Worm (Caenorhabditis elegans) whole organism, L1 larva: ENCODE results near the gene F44E7.5.

ENCODE experiments used
- C34B4.2 ChIP-seq: sonication (generic microtip); optimal IDR thresholded peaks from 2 replicates; lab custom pipeline; 2017; ENCODE audit warnings: mild to moderate bottlenecking, missing genetic modification characterization, missing compliant biosample characterization
- Y116A8C.19 ChIP-seq: sonication (generic microtip); optimal IDR thresholded peaks from 2 replicates; lab custom pipeline; 2016; ENCODE audit warnings: missing compliant biosample characterization, missing genetic modification characterization, borderline replicate concordance
- alr-1 ChIP-seq: fragments of 200-800 bp; sonication (Bioruptor generic); optimal IDR thresholded peaks from 2 replicates; lab custom pipeline; 2018; ENCODE audit warnings: borderline replicate concordance, mild to moderate bottlenecking, missing genetic modification characterization, missing compliant biosample characterization
- blmp-1 ChIP-seq: fragments of 150-350 bp; optimal IDR thresholded peaks from 2 replicates; lab custom pipeline; 2014; ENCODE audit warnings: missing biosample characterization, missing genetic modification characterization
- ceh-8 ChIP-seq: fragments of 200-800 bp; sonication (Bioruptor generic); optimal IDR thresholded peaks from 2 replicates; lab custom pipeline; 2018; ENCODE audit warnings: mild to moderate bottlenecking, missing genetic modification characterization, moderate library complexity, missing compliant biosample characterization
- ceh-90 ChIP-seq: sonication (generic microtip); optimal IDR thresholded peaks from 2 replicates; lab custom pipeline; 2016; ENCODE audit warnings: missing genetic modification characterization, missing compliant biosample characterization
- ces-1 ChIP-seq: fragments of 150-350 bp; optimal IDR thresholded peaks from 2 replicates; lab custom pipeline; 2014; ENCODE audit warnings: missing biosample characterization, missing genetic modification reagents, missing genetic modification characterization
- dpl-1 ChIP-seq, 3 experiments: fragments of 150-350 bp in 2 of 3; sonication (generic microtip) in 1 of 3; optimal IDR thresholded peaks; 2 replicates each; lab custom pipeline; 2014 to 2017; ENCODE audit warnings: missing biosample characterization in 3 of 3, missing genetic modification characterization in 3 of 3, missing genetic modification reagents in 3 of 3
- efl-1 ChIP-seq, 4 experiments: fragments of 150-350 bp; optimal IDR thresholded peaks in 3 of 4; peaks in 1 of 4; 1 replicate in 1 of 4; 2 replicates in 3 of 4; lab custom pipeline; 2014; ENCODE audit warnings: missing biosample characterization in 2 of 4, missing genetic modification characterization in 2 of 4, missing genetic modification reagents in 2 of 4
- efl-3 ChIP-seq: fragments of 200-800 bp; sonication (Bioruptor generic); optimal IDR thresholded peaks from 2 replicates; lab custom pipeline; 2018; ENCODE audit warnings: mild to moderate bottlenecking, missing genetic modification characterization, missing compliant biosample characterization
- egl-13 ChIP-seq: sonication (generic microtip); optimal IDR thresholded peaks from 2 replicates; lab custom pipeline; 2016; ENCODE audit warnings: missing genotype, missing genetic modification reagents, missing genetic modification characterization, missing compliant biosample characterization
- elt-2 ChIP-seq: sonication (generic microtip); optimal IDR thresholded peaks from 2 replicates; lab custom pipeline; 2016; ENCODE audit warnings: missing genetic modification characterization, mild to moderate bottlenecking, inconsistent platforms, missing compliant biosample characterization, missing genetic modification reagents
- elt-3 ChIP-seq, 6 experiments: fragments of 150-350 bp in 1 of 6; sonication (generic microtip); optimal IDR thresholded peaks; 2 replicates each; lab custom pipeline; 2017 to 2018; ENCODE audit warnings: missing biosample characterization in 6 of 6, missing genetic modification characterization in 6 of 6, inconsistent platforms in 1 of 6
- fkh-10 ChIP-seq: sonication (generic microtip); optimal IDR thresholded peaks from 2 replicates; lab custom pipeline; 2017; ENCODE audit warnings: missing biosample characterization, missing genetic modification reagents, missing genetic modification characterization
- fos-1 ChIP-seq: fragments of 150-350 bp; optimal IDR thresholded peaks from 2 replicates; lab custom pipeline; 2014; ENCODE audit warnings: missing biosample characterization, missing genetic modification characterization
- grh-1 ChIP-seq: fragments of 200-800 bp; sonication (Bioruptor generic); IDR thresholded peaks from 2 replicates; pipeline ENCODE4 v1.3.6; 2022; ENCODE audit warnings: missing genetic modification reagents, missing genetic modification characterization, missing compliant biosample characterization
- hlh-17 ChIP-seq: fragments of 200-800 bp; sonication (Bioruptor generic); optimal IDR thresholded peaks from 2 replicates; lab custom pipeline; 2018; ENCODE audit warnings: missing genetic modification characterization, mild to moderate bottlenecking, missing compliant biosample characterization, moderate library complexity, borderline replicate concordance
- hpl-2 ChIP-seq: fragments of 150-350 bp; optimal IDR thresholded peaks from 2 replicates; lab custom pipeline; 2014; ENCODE audit warnings: missing biosample characterization, missing genetic modification reagents, missing genetic modification characterization
- jun-1 ChIP-seq: fragments of 150-350 bp; optimal IDR thresholded peaks from 2 replicates; lab custom pipeline; 2014; ENCODE audit warnings: missing biosample characterization, missing genetic modification reagents, missing genetic modification characterization
- lin-14 ChIP-seq: fragments of 200-800 bp; sonication (Bioruptor generic); optimal IDR thresholded peaks from 2 replicates; lab custom pipeline; 2018; ENCODE audit warnings: mild to moderate bottlenecking, missing genetic modification characterization, moderate library complexity, missing compliant biosample characterization
- lin-15B ChIP-seq: fragments of 150-350 bp; sonication (generic microtip); optimal IDR thresholded peaks from 3 replicates; lab custom pipeline; 2014; ENCODE audit warnings: missing biosample characterization, missing genetic modification characterization
- lin-35 ChIP-seq, 2 experiments: fragments of 150-350 bp; optimal IDR thresholded peaks; 2 replicates each; lab custom pipeline; 2014; ENCODE audit warnings: missing biosample characterization in 2 of 2, missing genetic modification characterization in 2 of 2, missing genetic modification reagents in 2 of 2
- lir-3 ChIP-seq: sonication (generic microtip); optimal IDR thresholded peaks from 2 replicates; lab custom pipeline; 2016; ENCODE audit warnings: mild to moderate bottlenecking, missing genetic modification characterization, moderate library complexity, missing compliant biosample characterization; ENCODE audit not compliant: poor library complexity
- mab-9 ChIP-seq: fragments of 200-800 bp; sonication (Bioruptor generic); IDR thresholded peaks from 2 replicates; pipeline ENCODE4 v1.3.6; 2022; ENCODE audit warnings: missing genetic modification reagents, missing genetic modification characterization, missing compliant biosample characterization
- mdl-1 ChIP-seq, 2 experiments: fragments of 150-350 bp; optimal IDR thresholded peaks; 2 replicates each; lab custom pipeline; 2014 to 2017; ENCODE audit warnings: missing biosample characterization in 2 of 2, missing genetic modification characterization in 2 of 2, inconsistent platforms in 1 of 2
- nhr-19 ChIP-seq: fragments of 200-800 bp; sonication (Bioruptor generic); conservative IDR thresholded peaks from 2 replicates; pipeline ENCODE4 v1.3.6; 2022; ENCODE audit warnings: missing genetic modification characterization, missing compliant biosample characterization
- nhr-20 ChIP-seq: sonication (generic microtip); optimal IDR thresholded peaks from 2 replicates; lab custom pipeline; 2016; ENCODE audit warnings: mild to moderate bottlenecking, missing genetic modification characterization, missing compliant biosample characterization
- nhr-28 ChIP-seq: fragments of 150-350 bp; optimal IDR thresholded peaks from 2 replicates; lab custom pipeline; 2014; ENCODE audit warnings: missing biosample characterization, missing genetic modification characterization
- nhr-71 ChIP-seq: sonication (generic microtip); optimal IDR thresholded peaks from 2 replicates; lab custom pipeline; 2016; ENCODE audit warnings: mild to moderate bottlenecking, missing genetic modification characterization, moderate library complexity, missing compliant biosample characterization
- nhr-77 ChIP-seq: fragments of 150-350 bp; optimal IDR thresholded peaks from 2 replicates; lab custom pipeline; 2014; ENCODE audit warnings: missing biosample characterization, missing genetic modification characterization
- nhr-85 ChIP-seq: sonication (generic microtip); peaks from one replicate; lab custom pipeline; 2016; ENCODE audit warnings: missing genetic modification characterization, inconsistent platforms, missing compliant biosample characterization
- nhr-90 ChIP-seq: sonication (generic microtip); optimal IDR thresholded peaks from 2 replicates; lab custom pipeline; 2016; ENCODE audit warnings: mild to moderate bottlenecking, missing genetic modification characterization, missing compliant biosample characterization; ENCODE audit not compliant: poor library complexity
- pqm-1 ChIP-seq: sonication (generic microtip); optimal IDR thresholded peaks from 3 replicates; lab custom pipeline; 2017; ENCODE audit warnings: missing biosample characterization, missing genetic modification characterization
- skn-1 ChIP-seq: fragments of 150-350 bp; optimal IDR thresholded peaks from 2 replicates; lab custom pipeline; 2014; ENCODE audit warnings: missing biosample characterization, missing genetic modification characterization
- snu-23 ChIP-seq: sonication (generic microtip); optimal IDR thresholded peaks from 2 replicates; lab custom pipeline; 2016; ENCODE audit warnings: missing genetic modification characterization, missing compliant biosample characterization
- sox-4 ChIP-seq: sonication (generic microtip); optimal IDR thresholded peaks from 2 replicates; lab custom pipeline; 2016; ENCODE audit warnings: missing genetic modification characterization, missing compliant biosample characterization
- tbx-2 ChIP-seq: sonication (generic microtip); optimal IDR thresholded peaks from 2 replicates; lab custom pipeline; 2016; ENCODE audit warnings: missing genetic modification characterization, missing compliant biosample characterization
- tlp-1 ChIP-seq: fragments of 150-350 bp; optimal IDR thresholded peaks from 2 replicates; lab custom pipeline; 2014; ENCODE audit warnings: missing biosample characterization, missing genetic modification characterization
- unc-62 ChIP-seq: fragments of 150-350 bp; optimal IDR thresholded peaks from 2 replicates; lab custom pipeline; 2014; ENCODE audit warnings: missing biosample characterization, missing genetic modification reagents, missing genetic modification characterization
- vab-15 ChIP-seq: sonication (generic microtip); optimal IDR thresholded peaks from 2 replicates; lab custom pipeline; 2017; ENCODE audit warnings: missing genotype, mild to moderate bottlenecking, missing genetic modification characterization, missing compliant biosample characterization
- xbp-1 ChIP-seq: sonication (generic microtip); optimal IDR thresholded peaks from 2 replicates; lab custom pipeline; 2016; ENCODE audit warnings: missing genetic modification characterization, missing compliant biosample characterization
- zag-1 ChIP-seq: fragments of 150-350 bp; optimal IDR thresholded peaks from 2 replicates; lab custom pipeline; 2014; ENCODE audit warnings: missing biosample characterization, missing genetic modification characterization

The F44E7.5 gene

DNA sequence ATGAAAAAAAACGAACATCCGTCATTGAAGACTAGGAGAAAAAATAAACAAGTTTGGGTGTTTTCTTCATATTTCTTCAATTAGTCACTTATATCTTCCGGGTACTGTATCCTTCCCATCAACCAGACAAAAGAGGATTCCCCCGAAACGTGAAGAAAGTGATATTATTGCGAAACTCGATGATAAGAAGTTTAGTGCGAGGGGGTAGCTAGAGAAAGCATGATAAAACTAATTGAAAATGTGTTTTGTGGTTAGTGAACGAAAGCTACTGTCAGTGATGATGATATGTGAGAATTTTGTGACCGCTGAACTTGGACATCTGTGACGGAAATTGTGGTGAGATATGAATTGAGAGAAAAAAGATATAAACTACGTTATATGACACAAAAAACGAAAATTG is 42.2 kb upstream of the F44E7.5 start:
- TF ChIP-seq nhr-28 (tag; lab: Kevin White, UChicago) (no peak), pqm-1 (tag; lab: Kevin White, UChicago) (no peak), lin-35 (GFP tag; optimal IDR thresholded peaks at IDR 0.05; lab: Kevin White, UChicago) (peak in 1 of 2 experiments; percentile 11), unc-62 (GFP tag; lab: Kevin White, UChicago) (no peak), blmp-1 (tag; lab: Kevin White, UChicago) (peak; percentile 98), elt-2 (peak; percentile 10), Y116A8C.19 (no peak), hpl-2 (GFP tag; lab: Kevin White, UChicago) (no peak), lin-15B (tag; lab: Kevin White, UChicago) (no peak), nhr-20 (tag; lab: Kevin White, UChicago) (peak; percentile 81), egl-13 (tag; lab: Kevin White, UChicago) (no peak), nhr-19 (GFP tag; lab: Robert Waterston, UW) (0 out of 2 replicates have a peak, but pooled peaks have one; percentile 19), efl-1 (optimal IDR thresholded peaks at IDR 0.05; lab: Kevin White, UChicago) (no peak), efl-1 (GFP tag; optimal IDR thresholded peaks at IDR 0.05 in 1 of 2; lab: Kevin White, UChicago) (no peak), lin-14 (GFP tag; lab: Kevin White, UChicago) (peak; percentile 70), mab-9 (GFP tag; lab: Robert Waterston, UW) (no peak), elt-3 (tag; optimal IDR thresholded peaks at IDR 0.05; lab: Kevin White, UChicago) (peak in 4 of 6 experiments; percentile 60 to 92 (median 87)), fos-1 (no peak), nhr-71 (tag; lab: Kevin White, UChicago) (peak; percentile 71), ceh-8 (no peak), nhr-77 (no peak), dpl-1 (GFP tag; optimal IDR thresholded peaks at IDR 0.05; lab: Kevin White, UChicago) (no peak), vab-15 (no peak), tbx-2 (tag; lab: Kevin White, UChicago) (peak; percentile 44), C34B4.2 (tag; lab: Kevin White, UChicago) (no peak), snu-23 (GFP tag; lab: Kevin White, UChicago) (peak; percentile 32), nhr-85 (tag; lab: Kevin White, UChicago) (peak; percentile 86), nhr-90 (tag; lab: Kevin White, UChicago) (peak; percentile 21)
- TF ChIP-seq, all 84 proteins: peak for 12

DNA sequence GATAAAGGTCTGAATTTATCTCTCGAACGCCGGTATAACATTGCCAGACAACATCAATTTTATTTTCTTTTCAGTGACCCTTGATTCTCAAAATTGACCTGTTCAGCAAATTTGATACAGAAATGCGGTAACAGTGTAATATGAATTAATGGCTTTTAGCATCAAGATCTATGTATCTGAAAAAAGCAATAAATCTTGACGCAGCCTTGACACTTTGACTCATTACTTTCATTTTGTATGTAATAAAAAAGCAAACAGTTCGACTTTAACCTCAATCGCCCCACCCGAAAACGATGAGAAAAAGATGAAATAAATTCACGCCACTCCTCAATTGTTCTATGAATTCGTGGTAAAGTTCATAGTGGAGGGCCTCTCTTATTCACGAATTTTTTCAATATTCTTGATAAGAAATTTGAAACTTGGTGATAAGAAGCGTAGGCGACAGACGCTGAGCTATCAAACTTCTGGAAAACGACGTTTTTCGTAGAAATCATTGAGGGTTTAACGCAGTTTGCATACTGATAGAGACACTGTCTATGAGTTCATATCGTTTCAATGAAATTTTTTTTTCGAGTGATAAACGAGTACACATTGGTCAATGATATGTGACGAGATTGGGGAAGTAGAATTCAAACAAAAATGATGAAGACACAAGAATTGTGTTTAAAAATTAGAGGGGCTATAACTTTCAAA is 40.9 kb upstream of the F44E7.5 start:
- TF ChIP-seq vab-15, result no peak
- no peak for TF ChIP-seq lir-3
- no peak for TF ChIP-seq xbp-1 (tag; lab: Kevin White, UChicago)
- no peak; the same call in 1 of the 2 replicates for TF ChIP-seq nhr-19 (GFP tag; lab: Robert Waterston, UW)
- TF ChIP-seq nhr-71 (tag; lab: Kevin White, UChicago), result peak; percentile 23
- peak; percentile 5 for TF ChIP-seq lin-14 (GFP tag; lab: Kevin White, UChicago)
- peak; percentile 72 for TF ChIP-seq nhr-85 (tag; lab: Kevin White, UChicago)
- TF ChIP-seq hlh-17 (GFP tag; lab: Kevin White, UChicago), result no peak
- peak; percentile 2 for TF ChIP-seq nhr-20 (tag; lab: Kevin White, UChicago)
- peak; percentile 99 for TF ChIP-seq pqm-1 (tag; lab: Kevin White, UChicago)
- TF ChIP-seq tlp-1, result peak; percentile 85
- peak; percentile 96 for TF ChIP-seq elt-2
- peak; percentile 21 for TF ChIP-seq jun-1 (tag; lab: Kevin White, UChicago)
- TF ChIP-seq fkh-10 (GFP tag; lab: Kevin White, UChicago), result no peak

DNA sequence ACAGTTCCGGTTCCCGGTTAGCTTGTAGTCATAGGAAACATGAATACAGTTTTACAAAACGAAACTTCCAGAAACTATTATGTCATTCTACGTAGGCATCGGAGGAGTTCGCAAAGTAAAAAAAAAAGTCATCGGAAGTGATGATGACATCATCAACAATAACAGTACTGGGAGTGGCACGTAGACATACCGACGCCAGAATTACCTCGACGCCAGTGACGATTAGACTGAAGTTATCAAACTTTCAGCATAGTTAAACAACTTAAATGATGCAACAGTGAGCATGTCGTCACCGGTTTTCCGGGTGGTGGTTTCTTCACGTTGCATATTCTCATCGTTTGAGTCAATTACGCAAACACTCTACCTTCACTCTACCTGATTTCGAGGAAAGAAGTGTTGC is 39.7 kb upstream of the F44E7.5 start:
- TF ChIP-seq zag-1 (tag; lab: Kevin White, UChicago), result no peak
- TF ChIP-seq grh-1, result no peak
- no peak for TF ChIP-seq mdl-1 (tag; optimal IDR thresholded peaks at IDR 0.05; lab: Kevin White, UChicago)
- TF ChIP-seq ces-1 (GFP tag; lab: Kevin White, UChicago), result no peak
- no peak for TF ChIP-seq ceh-90
- TF ChIP-seq sox-4 (tag; lab: Kevin White, UChicago), result no peak
- no peak for TF ChIP-seq nhr-77
- no peak for TF ChIP-seq skn-1 (tag; lab: Kevin White, UChicago)
- no peak for TF ChIP-seq snu-23 (GFP tag; lab: Kevin White, UChicago)
- TF ChIP-seq efl-3, result no peak
- no peak for TF ChIP-seq alr-1
- TF ChIP-seq, all 84 proteins: peak for 0
